Fruit fly (Drosophila melanogaster) whole organism, prepupa: ENCODE data around the gene tai.

Source experiments
- Blimp-1 ChIP-seq: fragments of 200-800 bp; sonication (Bioruptor generic); optimal IDR thresholded peaks from 3 replicates; lab custom pipeline; 2017; ENCODE audit warnings: missing biosample characterization, missing genetic modification characterization, mild to moderate bottlenecking, moderate library complexity, missing genetic modification reagents
- CG16779 ChIP-seq: fragments of 200-800 bp; sonication (Bioruptor generic); optimal IDR thresholded peaks from 3 replicates; lab custom pipeline; 2017; ENCODE audit warnings: missing biosample characterization, mild to moderate bottlenecking, missing genetic modification characterization
- CG31627 ChIP-seq: fragments of 200-800 bp; sonication (Bioruptor generic); optimal IDR thresholded peaks from 3 replicates; lab custom pipeline; 2016; ENCODE audit warnings: missing biosample characterization, missing genetic modification characterization
- CG6808 ChIP-seq: fragments of 200-800 bp; sonication (Bioruptor generic); optimal IDR thresholded peaks from 3 replicates; lab custom pipeline; 2017; ENCODE audit warnings: missing biosample characterization, missing genetic modification characterization, mild to moderate bottlenecking, moderate library complexity, missing genetic modification reagents
- CG6854 ChIP-seq: fragments of 200-800 bp; sonication (Bioruptor generic); optimal IDR thresholded peaks from 2 replicates; lab custom pipeline; 2017; ENCODE audit warnings: missing biosample characterization, mild to moderate bottlenecking, missing genetic modification characterization
- CG8119 ChIP-seq: fragments of 200-800 bp; sonication (Bioruptor generic); IDR thresholded peaks from 3 replicates; pipeline ENCODE4 v1.3.6; 2022; ENCODE audit warnings: missing biosample characterization, missing genetic modification characterization
- Eip78C ChIP-seq: fragments of 200-800 bp; sonication (Bioruptor generic); peaks from one replicate; lab custom pipeline; 2016; ENCODE audit warnings: missing biosample characterization, missing genetic modification characterization
- Ets96B ChIP-seq: fragments of 200-800 bp; optimal IDR thresholded peaks from 2 replicates; lab custom pipeline; 2019; ENCODE audit warnings: missing biosample characterization, mild to moderate bottlenecking, missing genetic modification characterization, moderate library complexity
- Sox102F ChIP-seq: fragments of 200-800 bp; sonication (Bioruptor generic); optimal IDR thresholded peaks from 2 replicates; lab custom pipeline; 2016; ENCODE audit warnings: missing biosample characterization, mild to moderate bottlenecking, missing genetic modification characterization
- dac ChIP-seq: fragments of 200-800 bp; sonication (Bioruptor generic); optimal IDR thresholded peaks from 2 replicates; lab custom pipeline; 2017; ENCODE audit warnings: missing biosample characterization, mild to moderate bottlenecking, missing genetic modification characterization
- fkh ChIP-seq: fragments of 200-800 bp; sonication (Bioruptor generic); optimal IDR thresholded peaks from 3 replicates; lab custom pipeline; 2017; ENCODE audit warnings: missing biosample characterization, mild to moderate bottlenecking, missing genetic modification characterization, moderate library complexity
- salr ChIP-seq, 2 experiments: fragments of 200-800 bp; sonication (Bioruptor generic); optimal IDR thresholded peaks; 3 replicates each; lab custom pipeline; 2016 to 2018; ENCODE audit warnings: missing biosample characterization in 2 of 2, missing genetic modification characterization in 2 of 2, mild to moderate bottlenecking in 1 of 2
- topi ChIP-seq: fragments of 200-800 bp; sonication (Bioruptor generic); optimal IDR thresholded peaks from 3 replicates; lab custom pipeline; 2016; ENCODE audit warnings: missing biosample characterization, missing genetic modification characterization

- peak; percentile 72 for TF ChIP-seq Sox102F (GFP tag; lab: Kevin White, UChicago)
- no peak for TF ChIP-seq CG6808
- peak; percentile 73 for TF ChIP-seq topi
- peak; percentile 64 for TF ChIP-seq CG31627 (GFP tag; lab: Kevin White, UChicago)
- no peak for TF ChIP-seq fkh (GFP tag; lab: Kevin White, UChicago)
- TF ChIP-seq Ets96B = no peak
- TF ChIP-seq CG8119 (GFP tag; lab: Robert Waterston, UW) = peak; percentile 40; the same call in 1 of the 3 replicates
- no peak for TF ChIP-seq dac
- TF ChIP-seq Blimp-1 (GFP tag; lab: Kevin White, UChicago) = peak; percentile 60
- TF ChIP-seq salr (GFP tag; optimal IDR thresholded peaks at IDR 0.05; lab: Kevin White, UChicago) = no peak
- no peak for TF ChIP-seq CG16779
- no peak for TF ChIP-seq CG6854 (GFP tag; lab: Kevin White, UChicago)
- TF ChIP-seq Eip78C = peak; percentile 83
These were observed 69.0 kb downstream of the tai start for dm6 chr2L:9235556-9236001.
